Fruit fly (Drosophila melanogaster) whole organism, embryonic: ENCODE results near the gene Lerp.

ENCODE experiments used
- Abd-B ChIP-seq: fragments of 200-800 bp; sonication (Bioruptor generic); optimal IDR thresholded peaks from 2 replicates; lab custom pipeline; 2018; ENCODE audit warnings: missing biosample characterization, mild to moderate bottlenecking, missing genetic modification characterization, moderate library complexity
- CG11695 ChIP-seq: fragments of 200-800 bp; sonication (Bioruptor generic); IDR thresholded peaks from 3 replicates; pipeline ENCODE4 v1.3.6; 2022; ENCODE audit warnings: missing biosample characterization, missing genetic modification characterization
- CG15514 ChIP-seq: fragments of 200-800 bp; sonication (Bioruptor generic); optimal IDR thresholded peaks from 3 replicates; lab custom pipeline; 2017; ENCODE audit warnings: missing biosample characterization, missing genetic modification characterization, mild to moderate bottlenecking, moderate library complexity, missing genetic modification reagents
- CG17568 ChIP-seq: fragments of 200-800 bp; sonication (Bioruptor generic); optimal IDR thresholded peaks from 2 replicates; lab custom pipeline; 2018; ENCODE audit warnings: missing biosample characterization, mild to moderate bottlenecking, missing genetic modification characterization, moderate library complexity
- CG2199 ChIP-seq: fragments of 200-800 bp; sonication (Bioruptor generic); IDR thresholded peaks from 3 replicates; pipeline ENCODE4 v1.3.6; 2022; ENCODE audit warnings: missing biosample characterization, missing genetic modification characterization
- CG33557 ChIP-seq: fragments of 200-800 bp; sonication (Bioruptor generic); optimal IDR thresholded peaks from 2 replicates; lab custom pipeline; 2019; ENCODE audit warnings: missing biosample characterization, mild to moderate bottlenecking, missing genetic modification characterization, moderate library complexity
- CG3407 ChIP-seq: fragments of 200-800 bp; sonication (Bioruptor generic); optimal IDR thresholded peaks from 2 replicates; lab custom pipeline; 2018; ENCODE audit warnings: missing biosample characterization, mild to moderate bottlenecking, missing genetic modification characterization
- CG43689 ChIP-seq: fragments of 200-800 bp; sonication (Bioruptor generic); IDR thresholded peaks from 2 replicates; pipeline ENCODE4 v1.3.6; 2022; ENCODE audit warnings: missing biosample characterization, missing genetic modification characterization
- CG4424 ChIP-seq: fragments of 200-800 bp; sonication (Bioruptor generic); optimal IDR thresholded peaks from 3 replicates; lab custom pipeline; 2016; ENCODE audit warnings: missing biosample characterization, missing genetic modification characterization
- CG4707 ChIP-seq: fragments of 200-800 bp; sonication (Bioruptor generic); optimal IDR thresholded peaks from 2 replicates; lab custom pipeline; 2018; ENCODE audit warnings: missing biosample characterization, mild to moderate bottlenecking, missing genetic modification characterization, moderate library complexity
- CG6175 ChIP-seq: fragments of 200-800 bp; sonication (Bioruptor generic); IDR thresholded peaks from 3 replicates; pipeline ENCODE4 v1.3.6; 2022; ENCODE audit warnings: missing biosample characterization, missing genetic modification characterization
- CG7556 ChIP-seq: fragments of 200-800 bp; sonication (Bioruptor generic); optimal IDR thresholded peaks from 2 replicates; lab custom pipeline; 2017; ENCODE audit warnings: missing biosample characterization, mild to moderate bottlenecking, missing genetic modification characterization
- CHES-1-like ChIP-seq: fragments of 200-800 bp; sonication (Bioruptor generic); optimal IDR thresholded peaks from 2 replicates; lab custom pipeline; 2016; ENCODE audit warnings: missing biosample characterization, missing genetic modification characterization
- D19A ChIP-seq: fragments of 200-800 bp; optimal IDR thresholded peaks from 3 replicates; lab custom pipeline; 2019; ENCODE audit warnings: missing biosample characterization, mild to moderate bottlenecking, missing genetic modification characterization, moderate library complexity
- Dek ChIP-seq: fragments of 200-800 bp; sonication (Bioruptor generic); optimal IDR thresholded peaks from 3 replicates; lab custom pipeline; 2019; ENCODE audit warnings: missing biosample characterization, mild to moderate bottlenecking, missing genetic modification characterization, moderate library complexity
- Dip3 ChIP-seq: fragments of 200-800 bp; sonication (Bioruptor generic); optimal IDR thresholded peaks from 3 replicates; lab custom pipeline; 2016; ENCODE audit warnings: missing biosample characterization, missing genetic modification characterization
- Ets97D ChIP-seq: fragments of 200-800 bp; sonication (Bioruptor generic); optimal IDR thresholded peaks from 3 replicates; lab custom pipeline; 2016; ENCODE audit warnings: missing biosample characterization, missing genetic modification characterization
- Fer1 ChIP-seq: fragments of 200-800 bp; sonication (Bioruptor generic); optimal IDR thresholded peaks from 2 replicates; lab custom pipeline; 2017; ENCODE audit warnings: missing biosample characterization, mild to moderate bottlenecking, missing genetic modification characterization
- Gug ChIP-seq: fragments of 200-800 bp; sonication (Bioruptor generic); IDR thresholded peaks from 4 replicates; pipeline ENCODE4 v1.3.6; 2022; ENCODE audit warnings: missing biosample characterization, missing genetic modification characterization
- H2.0 ChIP-seq: fragments of 200-800 bp; sonication (Bioruptor generic); IDR thresholded peaks from 2 replicates; pipeline ENCODE4 v1.3.6; 2022; ENCODE audit warnings: missing biosample characterization, missing genetic modification characterization
- HHEX ChIP-seq: fragments of 200-800 bp; sonication (Bioruptor generic); optimal IDR thresholded peaks from 3 replicates; lab custom pipeline; 2017; ENCODE audit warnings: missing biosample characterization, mild to moderate bottlenecking, missing genetic modification characterization, missing genetic modification reagents
- Hand ChIP-seq: fragments of 200-800 bp; sonication (Bioruptor generic); optimal IDR thresholded peaks from 2 replicates; lab custom pipeline; 2017; ENCODE audit warnings: mild to moderate bottlenecking, missing biosample characterization, missing genetic modification reagents, missing genetic modification characterization
- Hr3 ChIP-seq: fragments of 200-800 bp; sonication (Bioruptor generic); optimal IDR thresholded peaks from 3 replicates; lab custom pipeline; 2016; ENCODE audit warnings: missing biosample characterization, missing genetic modification characterization
- Kr ChIP-seq: fragments of 200-800 bp; sonication (Bioruptor generic); optimal IDR thresholded peaks from 2 replicates; lab custom pipeline; 2017; ENCODE audit warnings: missing biosample characterization, mild to moderate bottlenecking, missing genetic modification characterization
- Oaz ChIP-seq: fragments of 200-800 bp; sonication (Bioruptor generic); IDR thresholded peaks from 2 replicates; pipeline ENCODE4 v1.3.6; 2022; ENCODE audit warnings: missing biosample characterization, missing genetic modification characterization
- Side ChIP-seq: fragments of 200-800 bp; sonication (Bioruptor generic); optimal IDR thresholded peaks from 2 replicates; lab custom pipeline; 2016; ENCODE audit warnings: missing biosample characterization, missing genetic modification characterization
- Sox100B ChIP-seq: fragments of 200-800 bp; sonication (Bioruptor generic); optimal IDR thresholded peaks from 3 replicates; lab custom pipeline; 2018; ENCODE audit warnings: missing biosample characterization, mild to moderate bottlenecking, missing genetic modification characterization
- Ssrp ChIP-seq: fragments of 200-800 bp; sonication (Bioruptor generic); optimal IDR thresholded peaks from 2 replicates; lab custom pipeline; 2018; ENCODE audit warnings: missing biosample characterization, mild to moderate bottlenecking, missing genetic modification characterization, moderate library complexity
- Taf1 ChIP-seq: fragments of 200-800 bp; sonication (Bioruptor generic); IDR thresholded peaks from 2 replicates; pipeline ENCODE4 v1.3.6; 2022; ENCODE audit warnings: missing biosample characterization, missing genetic modification characterization
- Trl ChIP-seq, 3 experiments: fragments of >200 bp in 2 of 3; fragments of 200-800 bp in 1 of 3; sonication (Bioruptor generic) in 1 of 3; optimal IDR thresholded peaks; 2 replicates in 1 of 3; 3 replicates in 2 of 3; lab custom pipeline; 2016 to 2017; ENCODE audit warnings: missing biosample characterization in 1 of 3, missing genetic modification characterization in 1 of 3
- Vsx1 ChIP-seq: fragments of 200-800 bp; sonication (Bioruptor generic); optimal IDR thresholded peaks from 2 replicates; lab custom pipeline; 2017; ENCODE audit warnings: missing biosample characterization, mild to moderate bottlenecking, missing genetic modification characterization, missing genetic modification reagents
- ci ChIP-seq: fragments of 200-800 bp; sonication (Bioruptor generic); IDR thresholded peaks from 3 replicates; pipeline ENCODE4 v1.3.6; 2022; ENCODE audit warnings: missing biosample characterization, missing genetic modification characterization
- emc ChIP-seq: fragments of 200-800 bp; sonication (Bioruptor generic); optimal IDR thresholded peaks from 2 replicates; lab custom pipeline; 2016; ENCODE audit warnings: missing biosample characterization, missing genetic modification characterization
- fd64A ChIP-seq: fragments of 200-800 bp; sonication (Bioruptor generic); optimal IDR thresholded peaks from 3 replicates; lab custom pipeline; 2018; ENCODE audit warnings: missing biosample characterization, mild to moderate bottlenecking, missing genetic modification characterization
- gce ChIP-seq: fragments of 200-800 bp; sonication (Bioruptor generic); IDR thresholded peaks from 3 replicates; pipeline ENCODE4 v1.3.6; 2022; ENCODE audit warnings: missing biosample characterization, missing genetic modification characterization
- ham ChIP-seq: fragments of 200-800 bp; sonication (Bioruptor generic); IDR thresholded peaks from 2 replicates; pipeline ENCODE4 v1.3.6; 2022; ENCODE audit warnings: missing biosample characterization, missing genetic modification characterization
- jing ChIP-seq: fragments of 200-800 bp; sonication (Bioruptor generic); optimal IDR thresholded peaks from 2 replicates; lab custom pipeline; 2018; ENCODE audit warnings: missing biosample characterization, mild to moderate bottlenecking, missing genetic modification characterization
- kay ChIP-seq: fragments of 200-800 bp; sonication (Bioruptor generic); optimal IDR thresholded peaks from 2 replicates; lab custom pipeline; 2016; ENCODE audit warnings: missing biosample characterization, missing genetic modification characterization
- klu ChIP-seq: fragments of 200-800 bp; sonication (Bioruptor generic); IDR thresholded peaks from 2 replicates; pipeline ENCODE4 v1.3.6; 2022; ENCODE audit warnings: missing biosample characterization, missing genetic modification characterization
- lab ChIP-seq: fragments of 200-800 bp; sonication (Bioruptor generic); optimal IDR thresholded peaks from 3 replicates; lab custom pipeline; 2017; ENCODE audit warnings: missing biosample characterization, missing genetic modification characterization, mild to moderate bottlenecking, moderate library complexity, missing genetic modification reagents
- lov ChIP-seq, 2 experiments: fragments of 200-800 bp in 1 of 2; fragments of >200 bp in 1 of 2; sonication (Bioruptor generic) in 1 of 2; IDR thresholded peaks in 1 of 2; optimal IDR thresholded peaks in 1 of 2; 2 replicates in 1 of 2; 3 replicates in 1 of 2; pipeline versions ENCODE4 v1.3.6 to Lab custom; 2017 to 2022; ENCODE audit warnings: missing biosample characterization in 1 of 2, missing genetic modification characterization in 1 of 2
- nau ChIP-seq: fragments of 200-800 bp; sonication (Bioruptor generic); optimal IDR thresholded peaks from 3 replicates; lab custom pipeline; 2017; ENCODE audit warnings: missing biosample characterization, mild to moderate bottlenecking, missing genetic modification characterization, missing genetic modification reagents
- run ChIP-seq: fragments of 200-800 bp; sonication (Bioruptor generic); optimal IDR thresholded peaks from 3 replicates; lab custom pipeline; 2018; ENCODE audit warnings: missing biosample characterization, mild to moderate bottlenecking, missing genetic modification characterization
- sna ChIP-seq: fragments of 200-800 bp; sonication (Bioruptor generic); IDR thresholded peaks from 2 replicates; pipeline ENCODE4 v1.3.6; 2022; ENCODE audit warnings: missing biosample characterization, missing genetic modification characterization; ENCODE audit not compliant: partially characterized antibody
- sqz ChIP-seq: fragments of 200-800 bp; sonication (Bioruptor generic); optimal IDR thresholded peaks from 3 replicates; lab custom pipeline; 2018; ENCODE audit warnings: missing biosample characterization, mild to moderate bottlenecking, missing genetic modification characterization
- ttk ChIP-seq: fragments of 200-800 bp; sonication (Bioruptor generic); IDR thresholded peaks from 2 replicates; pipeline ENCODE4 v2.1.2; 2022; ENCODE audit warnings: missing biosample characterization, missing genetic modification characterization
- unpg ChIP-seq: fragments of 200-800 bp; sonication (Bioruptor generic); optimal IDR thresholded peaks from 3 replicates; lab custom pipeline; 2018; ENCODE audit warnings: missing biosample characterization, mild to moderate bottlenecking, missing genetic modification characterization, moderate library complexity
- zen2 ChIP-seq: fragments of 200-800 bp; sonication (Bioruptor generic); IDR thresholded peaks from 3 replicates; pipeline ENCODE4 v1.3.6; 2022; ENCODE audit warnings: missing biosample characterization, missing genetic modification characterization; ENCODE audit not compliant: partially characterized antibody

Lerp gene

dm6 chr3R:26881121-26881895, 18.4 kb upstream of the Lerp start, which contains the start of the genes ro and T48 (continued):
- no peak for TF ChIP-seq run (tag; lab: Kevin White, UChicago)
- TF ChIP-seq nau (GFP tag; lab: Kevin White, UChicago) = no peak
- TF ChIP-seq CG7556 (GFP tag; lab: Kevin White, UChicago) = peak; percentile 23
- TF ChIP-seq CHES-1-like (GFP tag; lab: Kevin White, UChicago) = peak; percentile 82
- TF ChIP-seq ttk = peak; percentile 95
- TF ChIP-seq Fer1 (GFP tag; lab: Kevin White, UChicago) = peak; percentile 65
- TF ChIP-seq Trl (optimal IDR thresholded peaks at IDR 0.05; lab: Kevin White, UChicago) = no peak
- TF ChIP-seq Trl (GFP tag; optimal IDR thresholded peaks at IDR 0.05; lab: Kevin White, UChicago) = peak; percentile 67
- TF ChIP-seq Ssrp (tag; lab: Kevin White, UChicago) = no peak
- peak; percentile 59 for TF ChIP-seq CG4424 (GFP tag; lab: Kevin White, UChicago)
- TF ChIP-seq Gug (GFP tag; lab: Robert Waterston, UW) = peak; percentile 52; the same call in 2 of the 4 replicates
- peak; percentile 72 for TF ChIP-seq ci (GFP tag; lab: Robert Waterston, UW)
- TF ChIP-seq CG3407 = no peak
- TF ChIP-seq Sox100B (GFP tag; lab: Kevin White, UChicago) = no peak
- TF ChIP-seq ham = no peak
- TF ChIP-seq CG4707 (GFP tag; lab: Kevin White, UChicago) = no peak
- peak; percentile 15 for TF ChIP-seq unpg (GFP tag; lab: Kevin White, UChicago)
- TF ChIP-seq Hr3 (GFP tag; lab: Kevin White, UChicago) = peak; percentile 32
- TF ChIP-seq Abd-B = peak; percentile 42
- peak; percentile 30; the same call in 1 of the 2 replicates for TF ChIP-seq H2.0 (GFP tag; lab: Robert Waterston, UW)
- TF ChIP-seq sqz (GFP tag; lab: Kevin White, UChicago) = no peak
- peak; percentile 88 for TF ChIP-seq CG15514 (GFP tag; lab: Kevin White, UChicago)
- TF ChIP-seq Dip3 = peak; percentile 90
- TF ChIP-seq sna (GFP tag; lab: Robert Waterston, UW) = no peak
- no peak for TF ChIP-seq CG33557
- TF ChIP-seq D19A (tag; lab: Kevin White, UChicago) = peak; percentile 7
- TF ChIP-seq HHEX = no peak
- TF ChIP-seq CG6175 = no peak
- TF ChIP-seq kay = peak; percentile 16
- TF ChIP-seq Taf1 (GFP tag; lab: Robert Waterston, UW) = no peak
- TF ChIP-seq CG43689 (GFP tag; lab: Robert Waterston, UW) = no peak
- TF ChIP-seq Side = peak; percentile 64
- TF ChIP-seq zen2 (GFP tag; lab: Robert Waterston, UW) = no peak
- TF ChIP-seq CG17568 = no peak
- peak; percentile 82 for TF ChIP-seq Dek
- no peak for TF ChIP-seq fd64A
- peak; percentile 99 for TF ChIP-seq Ets97D (GFP tag; lab: Kevin White, UChicago)
- no peak for TF ChIP-seq emc (GFP tag; lab: Kevin White, UChicago)
- TF ChIP-seq klu (GFP tag; lab: Robert Waterston, UW) = peak; percentile 14; the same call in 1 of the 2 replicates
- TF ChIP-seq Vsx1 (GFP tag; lab: Kevin White, UChicago) = no peak
- peak; percentile 67 for TF ChIP-seq lab (GFP tag; lab: Kevin White, UChicago)
- TF ChIP-seq CG11695 (GFP tag; lab: Robert Waterston, UW) = no peak
- TF ChIP-seq Oaz (GFP tag; lab: Robert Waterston, UW) = no peak
- TF ChIP-seq Hand (GFP tag; lab: Kevin White, UChicago) = no peak
- TF ChIP-seq CG2199 (GFP tag; lab: Robert Waterston, UW) = 0 out of 3 replicates have a peak, but pooled peaks have one; percentile 58
- TF ChIP-seq jing (GFP tag; lab: Kevin White, UChicago) = no peak
- TF ChIP-seq lov (optimal IDR thresholded peaks at IDR 0.05; lab: Kevin White, UChicago) = no peak
- TF ChIP-seq lov (GFP tag; IDR thresholded peaks at IDR 0.05; lab: Robert Waterston, UW) = 0 out of 3 replicates have a peak, but pooled peaks have one; percentile 41
- TF ChIP-seq Kr (GFP tag; lab: Kevin White, UChicago) = no peak
- TF ChIP-seq gce (GFP tag; lab: Robert Waterston, UW) = no peak
